Worm (Caenorhabditis elegans) whole organism, early embryonic: ENCODE data around the gene pro-3.

ENCODE experiments used
- ama-1 ChIP-seq: fragments of 150-350 bp; optimal IDR thresholded peaks from 2 replicates; lab custom pipeline; 2014
- flt-1 ChIP-seq: fragments of 200-800 bp; sonication (Bioruptor generic); IDR thresholded peaks from 2 replicates; pipeline ENCODE4 v1.3.6; 2022; ENCODE audit warnings: missing genetic modification characterization, missing compliant biosample characterization
- hmbx-1 ChIP-seq: sonication (generic microtip); optimal IDR thresholded peaks from 2 replicates; lab custom pipeline; 2016; ENCODE audit warnings: mild to moderate bottlenecking, missing genetic modification characterization, missing compliant biosample characterization
- tra-4 ChIP-seq: sonication (generic microtip); optimal IDR thresholded peaks from 2 replicates; lab custom pipeline; 2017; ENCODE audit warnings: missing genetic modification characterization, missing compliant biosample characterization

ce11 chrV:19090885-19091284 lies 27.3 kb downstream of the pro-3 start:
- TF ChIP-seq ama-1 (lab: Kevin White, UChicago) (no peak), flt-1 (GFP tag; lab: Robert Waterston, UW) (no peak), hmbx-1 (tag; lab: Kevin White, UChicago) (no peak), tra-4 (no peak)
